Worm (Caenorhabditis elegans): Measurements from ENCODE around the gene slc-17.5.

The slc-17.5 gene

DNA sequence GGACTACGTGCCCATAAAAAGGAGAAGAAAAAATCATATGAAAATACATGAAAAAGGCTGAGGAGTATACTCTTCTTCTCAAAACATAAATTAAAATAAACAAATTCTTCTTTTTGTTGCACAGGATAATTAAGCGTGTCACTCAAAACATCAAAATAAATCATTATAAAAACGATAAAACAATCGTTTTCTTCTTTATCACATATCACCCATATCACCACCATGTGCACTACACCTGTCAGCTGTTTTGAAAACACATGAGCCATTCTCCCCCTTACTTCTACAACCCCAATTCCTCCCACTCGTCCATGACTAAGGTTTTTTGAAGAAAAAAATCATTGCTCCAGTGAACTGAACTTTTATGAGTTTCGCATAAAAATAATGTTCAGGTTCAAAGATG is 32.2 kb downstream of the slc-17.5 start:
- no peak for TF ChIP-seq hnd-1 (tag; optimal IDR thresholded peaks at IDR 0.05)
- TF ChIP-seq ets-7 (tag; optimal IDR thresholded peaks at IDR 0.05): no peak
- TF ChIP-seq flt-1 (GFP tag; IDR thresholded peaks at IDR 0.05): no peak
- TF ChIP-seq tbx-11 (GFP tag; IDR thresholded peaks at IDR 0.05): no peak
- no peak for TF ChIP-seq pes-1 (GFP tag; IDR thresholded peaks at IDR 0.05)
- no peak for TF ChIP-seq F13C5.2 (tag; optimal IDR thresholded peaks at IDR 0.05)

DNA sequence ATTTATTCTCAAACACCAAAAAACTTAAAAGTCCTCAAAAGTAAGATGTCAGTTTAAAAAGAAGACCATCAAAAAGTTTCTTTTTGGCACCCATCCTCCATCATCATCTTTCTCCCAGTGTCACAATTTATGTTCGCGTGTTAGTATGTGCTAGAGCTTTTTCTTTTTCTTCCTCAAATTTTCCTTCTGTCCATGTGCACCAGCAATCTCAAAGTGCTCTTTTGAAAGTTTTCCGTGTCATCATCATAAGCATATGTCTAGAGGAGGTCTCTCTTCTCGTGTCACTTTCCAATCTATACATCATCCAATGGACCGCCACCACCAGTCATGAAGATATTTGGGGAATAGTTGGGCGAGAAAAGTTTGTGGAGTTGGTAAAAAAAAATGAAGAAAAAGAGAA is 33.6 kb downstream of the slc-17.5 start:
- no peak for TF ChIP-seq tbx-37 (GFP tag; conservative IDR thresholded peaks at IDR 0.05)
- TF ChIP-seq tbx-11 (GFP tag; IDR thresholded peaks at IDR 0.05): no peak
- no peak for TF ChIP-seq F13C5.2 (tag; optimal IDR thresholded peaks at IDR 0.05)
- TF ChIP-seq hmg-4 (GFP tag; optimal IDR thresholded peaks at IDR 0.05): no peak
- TF ChIP-seq sea-1 (GFP tag; conservative IDR thresholded peaks at IDR 0.05): no peak
- no peak for TF ChIP-seq aly-1 (tag; optimal IDR thresholded peaks at IDR 0.05)
- no peak for TF ChIP-seq hnd-1 (tag; optimal IDR thresholded peaks at IDR 0.05)
- no peak for TF ChIP-seq ets-7 (tag; optimal IDR thresholded peaks at IDR 0.05)
- TF ChIP-seq ceh-36 (tag; optimal IDR thresholded peaks at IDR 0.05): no peak
- TF ChIP-seq hmbx-1 (tag; optimal IDR thresholded peaks at IDR 0.05): no peak
- TF ChIP-seq flt-1 (GFP tag; IDR thresholded peaks at IDR 0.05): no peak
- no peak for TF ChIP-seq ceh-13 (GFP tag; optimal IDR thresholded peaks at IDR 0.05)
- no peak for TF ChIP-seq tra-4 (tag; optimal IDR thresholded peaks at IDR 0.05)
- TF ChIP-seq pes-1 (GFP tag; IDR thresholded peaks at IDR 0.05): no peak

- TF ChIP-seq tra-4 (tag; optimal IDR thresholded peaks at IDR 0.05) (no peak), flt-1 (GFP tag; IDR thresholded peaks at IDR 0.05) (no peak), F13C5.2 (tag; optimal IDR thresholded peaks at IDR 0.05) (no peak), tbx-11 (GFP tag; IDR thresholded peaks at IDR 0.05) (no peak), ceh-36 (tag; optimal IDR thresholded peaks at IDR 0.05) (no peak), hnd-1 (tag; optimal IDR thresholded peaks at IDR 0.05) (no peak), sea-1 (GFP tag; conservative IDR thresholded peaks at IDR 0.05) (no peak), tbx-37 (GFP tag; conservative IDR thresholded peaks at IDR 0.05) (no peak), hmg-4 (GFP tag; optimal IDR thresholded peaks at IDR 0.05) (no peak), scrt-1 (GFP tag; IDR thresholded peaks at IDR 0.05) (no peak), ets-7 (tag; optimal IDR thresholded peaks at IDR 0.05) (no peak), aly-1 (tag; optimal IDR thresholded peaks at IDR 0.05) (no peak), hmbx-1 (tag; optimal IDR thresholded peaks at IDR 0.05) (no peak), pes-1 (GFP tag; IDR thresholded peaks at IDR 0.05) (no peak), ama-1 (optimal IDR thresholded peaks at IDR 0.05) (no peak), B0310.2 (tag; optimal IDR thresholded peaks at IDR 0.05) (no peak), ceh-13 (GFP tag; optimal IDR thresholded peaks at IDR 0.05) (no peak)
These were observed 34.5 kb downstream of the slc-17.5 start, which contains the start of gene C16D9.6 for ce11 chrV:8250208-8250607. TSS of gene C16D9.6 (minus strand) at chrV:8250308.

ce11 chrV:8247311-8248105 is 37.2 kb downstream of the slc-17.5 start:
- peak; percentile 48 for TF ChIP-seq ama-1 (optimal IDR thresholded peaks at IDR 0.05)
- TF ChIP-seq tbx-37 (GFP tag; conservative IDR thresholded peaks at IDR 0.05): no peak

DNA sequence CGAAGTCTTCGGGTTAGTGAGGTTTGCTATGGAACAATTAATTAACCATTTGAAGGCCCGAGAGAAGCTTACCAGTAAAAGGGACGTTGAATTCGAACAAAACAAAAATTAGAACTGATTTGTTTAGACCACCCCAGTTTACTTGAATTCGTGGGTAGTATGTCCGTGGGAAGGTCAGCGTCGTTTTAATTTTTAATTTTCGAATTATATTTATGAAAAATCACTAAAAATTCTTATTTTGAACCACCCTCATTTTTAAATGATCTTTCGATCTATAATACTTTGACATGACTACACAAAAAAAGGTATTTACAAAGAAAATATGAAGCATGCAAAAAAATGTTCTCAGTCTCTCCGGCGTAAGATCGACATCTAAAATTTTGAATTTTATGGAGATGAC is 39.2 kb downstream of the slc-17.5 start, which contains the start of gene C16D9.5:
Gene C16D9.5 (minus strand): TSS at position 101 of the 400 bp plus-strand sequence.
- TF ChIP-seq ets-7 (tag; optimal IDR thresholded peaks at IDR 0.05) (no peak), B0310.2 (tag; optimal IDR thresholded peaks at IDR 0.05) (no peak)

- TF ChIP-seq tbx-37 (GFP tag; conservative IDR thresholded peaks at IDR 0.05) (no peak), hmg-4 (GFP tag; optimal IDR thresholded peaks at IDR 0.05) (no peak), scrt-1 (GFP tag; IDR thresholded peaks at IDR 0.05) (no peak)
These were observed 41.5 kb downstream of the slc-17.5 start for ce11 chrV:8243201-8243600.

DNA sequence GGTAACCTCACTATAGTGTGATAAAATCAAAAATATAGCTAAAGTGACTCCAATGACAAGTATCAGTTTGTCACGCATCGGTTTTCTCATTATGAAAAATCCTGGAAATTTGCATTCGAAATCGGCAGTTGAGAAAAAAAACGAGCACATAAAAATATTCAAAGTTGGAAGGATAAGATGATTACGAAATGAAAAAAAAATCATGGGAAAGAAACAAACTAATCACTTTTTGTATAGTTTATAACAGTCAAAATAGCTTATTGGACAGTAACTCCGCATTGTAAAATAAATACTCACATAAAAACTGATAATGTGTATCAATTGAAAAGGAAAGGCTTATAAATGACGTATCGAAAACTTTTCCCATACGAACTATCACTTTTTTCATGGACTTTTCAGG is 41.9 kb downstream of the slc-17.5 start, which contains the start of gene C16D9.4:
Gene C16D9.4 (minus strand): TSS at position 101 of the 400 bp plus-strand sequence.
- TF ChIP-seq aly-1 (tag; optimal IDR thresholded peaks at IDR 0.05): no peak
- TF ChIP-seq hmbx-1 (tag; optimal IDR thresholded peaks at IDR 0.05): no peak
- no peak for TF ChIP-seq ets-7 (tag; optimal IDR thresholded peaks at IDR 0.05)
- TF ChIP-seq ceh-36 (tag; optimal IDR thresholded peaks at IDR 0.05): no peak
- TF ChIP-seq pes-1 (GFP tag; IDR thresholded peaks at IDR 0.05): no peak
- TF ChIP-seq flt-1 (GFP tag; IDR thresholded peaks at IDR 0.05): no peak
- no peak for TF ChIP-seq tbx-11 (GFP tag; IDR thresholded peaks at IDR 0.05)
- TF ChIP-seq tbx-37 (GFP tag; conservative IDR thresholded peaks at IDR 0.05): no peak
- no peak for TF ChIP-seq ama-1 (optimal IDR thresholded peaks at IDR 0.05)
- no peak for TF ChIP-seq sea-1 (GFP tag; conservative IDR thresholded peaks at IDR 0.05)
- no peak for TF ChIP-seq scrt-1 (GFP tag; IDR thresholded peaks at IDR 0.05)
- no peak for TF ChIP-seq tra-4 (tag; optimal IDR thresholded peaks at IDR 0.05)
- TF ChIP-seq B0310.2 (tag; optimal IDR thresholded peaks at IDR 0.05): no peak
- TF ChIP-seq hmg-4 (GFP tag; optimal IDR thresholded peaks at IDR 0.05): no peak
- no peak for TF ChIP-seq F13C5.2 (tag; optimal IDR thresholded peaks at IDR 0.05)
- TF ChIP-seq hnd-1 (tag; optimal IDR thresholded peaks at IDR 0.05): no peak
- no peak for TF ChIP-seq ceh-13 (GFP tag; optimal IDR thresholded peaks at IDR 0.05)

- TF ChIP-seq tbx-11 (GFP tag; IDR thresholded peaks at IDR 0.05) (no peak), tra-4 (tag; optimal IDR thresholded peaks at IDR 0.05) (no peak), hmg-4 (GFP tag; optimal IDR thresholded peaks at IDR 0.05) (no peak), F13C5.2 (tag; optimal IDR thresholded peaks at IDR 0.05) (no peak), tbx-37 (GFP tag; conservative IDR thresholded peaks at IDR 0.05) (no peak), ceh-36 (tag; optimal IDR thresholded peaks at IDR 0.05) (no peak), hmbx-1 (tag; optimal IDR thresholded peaks at IDR 0.05) (no peak), pes-1 (GFP tag; IDR thresholded peaks at IDR 0.05) (no peak), aly-1 (tag; optimal IDR thresholded peaks at IDR 0.05) (no peak), B0310.2 (tag; optimal IDR thresholded peaks at IDR 0.05) (no peak)
These were observed 44.8 kb downstream of the slc-17.5 start, which contains the start of gene C16D9.3 for ce11 chrV:8239928-8240327. TSS of gene C16D9.3 (minus strand) at chrV:8240028.

All from whole organism, early embryonic.